Fruit fly (Drosophila melanogaster) whole organism: ENCODE results near the gene TrissinR.

Experiments
- CG8478 ChIP-seq: fragments of >200 bp; optimal IDR thresholded peaks from 2 replicates; lab custom pipeline; 2018; ENCODE audit warnings: inconsistent platforms
- EcR ChIP-seq, 2 experiments: fragments of >200 bp; optimal IDR thresholded peaks; 2 replicates each; lab custom pipeline; 2017; ENCODE audit warnings: missing biosample characterization in 2 of 2, missing genetic modification characterization in 2 of 2, missing genetic modification reagents in 2 of 2
- pan ChIP-seq: fragments of >200 bp; optimal IDR thresholded peaks from 2 replicates; lab custom pipeline; 2017
- psq ChIP-seq: fragments of >200 bp; optimal IDR thresholded peaks from 2 replicates; lab custom pipeline; 2017
- usp ChIP-seq: fragments of >200 bp; optimal IDR thresholded peaks from 2 replicates; lab custom pipeline; 2017; ENCODE audit warnings: missing biosample characterization, missing genetic modification characterization, mixed read lengths

- TF ChIP-seq pan (lab: Kevin White, UChicago) (no peak), CG8478 (no peak), psq (lab: Kevin White, UChicago) (no peak), EcR (GFP tag; optimal IDR thresholded peaks at IDR 0.05; lab: Kevin White, UChicago) (no peak), usp (no peak)
Observed at dm6 chr2L:5780703-5781102, 43.1 kb upstream of the TrissinR start.
